Worm (Caenorhabditis elegans) whole organism, L4 larva: ENCODE measurements around the gene tmed-10.

ENCODE experiments used
- D1046.2 ChIP-seq: fragments of 200-800 bp; sonication (Bioruptor generic); IDR thresholded peaks from 2 replicates; pipeline ENCODE4 v1.3.6; 2022; ENCODE audit warnings: missing genetic modification characterization, missing compliant biosample characterization
- F26F4.8 ChIP-seq: fragments of 200-800 bp; sonication (Bioruptor generic); conservative IDR thresholded peaks from 2 replicates; pipeline ENCODE4 v1.3.6; 2022; ENCODE audit warnings: missing genetic modification characterization, missing compliant biosample characterization
- F37D6.2 ChIP-seq: sonication (generic microtip); optimal IDR thresholded peaks from 2 replicates; lab custom pipeline; 2016; ENCODE audit warnings: mild to moderate bottlenecking, missing genetic modification characterization, missing compliant biosample characterization
- F44E2.7 ChIP-seq: fragments of 200-800 bp; sonication (Bioruptor generic); IDR thresholded peaks from 2 replicates; pipeline ENCODE4 v2.1.2; 2022; ENCODE audit warnings: missing genetic modification characterization, missing compliant biosample characterization
- R02D3.7 ChIP-seq: fragments of 150-350 bp; sonication (generic microtip); optimal IDR thresholded peaks from 3 replicates; lab custom pipeline; 2014; ENCODE audit warnings: missing biosample characterization, missing genetic modification characterization
- T20F7.1 ChIP-seq: fragments of 200-800 bp; sonication (Bioruptor generic); optimal IDR thresholded peaks from 2 replicates; lab custom pipeline; 2018; ENCODE audit warnings: mild to moderate bottlenecking, missing genetic modification characterization, missing compliant biosample characterization
- Y105C5A.15 ChIP-seq: fragments of 200-800 bp; sonication (Bioruptor generic); IDR thresholded peaks from 2 replicates; pipeline ENCODE4 v1.3.6; 2022; ENCODE audit warnings: missing genetic modification characterization, missing compliant biosample characterization
- Y48G9A.11 ChIP-seq: fragments of 200-800 bp; sonication (Bioruptor generic); IDR thresholded peaks from 2 replicates; pipeline ENCODE4 v1.3.6; 2022; ENCODE audit warnings: missing genetic modification reagents, missing genetic modification characterization, missing compliant biosample characterization
- Y5F2A.4 ChIP-seq: fragments of 200-800 bp; sonication (Bioruptor generic); optimal IDR thresholded peaks from 2 replicates; lab custom pipeline; 2018; ENCODE audit warnings: mild to moderate bottlenecking, missing genetic modification characterization, missing compliant biosample characterization
- aly-2 ChIP-seq: sonication (generic microtip); optimal IDR thresholded peaks from 2 replicates; lab custom pipeline; 2018; ENCODE audit warnings: missing biosample characterization, missing genetic modification characterization
- ama-1 ChIP-seq: fragments of 150-350 bp; optimal IDR thresholded peaks from 2 replicates; lab custom pipeline; 2014; ENCODE audit warnings: inconsistent platforms, mixed read lengths
- arid-1 ChIP-seq: fragments of 200-800 bp; sonication (Bioruptor generic); conservative IDR thresholded peaks from 2 replicates; pipeline ENCODE4 v1.3.6; 2022; ENCODE audit warnings: missing genetic modification reagents, missing genetic modification characterization, missing compliant biosample characterization
- attf-4 ChIP-seq: sonication (generic microtip); optimal IDR thresholded peaks from 3 replicates; lab custom pipeline; 2017; ENCODE audit warnings: missing biosample characterization, missing genetic modification characterization
- ceh-28 ChIP-seq: fragments of 150-350 bp; optimal IDR thresholded peaks from 2 replicates; lab custom pipeline; 2014; ENCODE audit warnings: missing biosample characterization, missing genetic modification reagents, missing genetic modification characterization
- ceh-44 ChIP-seq: fragments of 200-800 bp; sonication (Bioruptor generic); IDR thresholded peaks from 2 replicates; pipeline ENCODE4 v1.3.6; 2022; ENCODE audit warnings: missing genetic modification reagents, missing genetic modification characterization, missing compliant biosample characterization
- ceh-62 ChIP-seq: sonication (generic microtip); optimal IDR thresholded peaks from 2 replicates; lab custom pipeline; 2017; ENCODE audit warnings: missing biosample characterization, missing genetic modification characterization
- daf-8 ChIP-seq: fragments of 200-800 bp; sonication (Bioruptor generic); IDR thresholded peaks from 2 replicates; pipeline ENCODE4 v1.3.6; 2022; ENCODE audit warnings: missing genetic modification characterization, missing compliant biosample characterization
- dmd-8 ChIP-seq: fragments of 200-800 bp; sonication (Bioruptor generic); IDR thresholded peaks from 2 replicates; pipeline ENCODE4 v1.3.6; 2022; ENCODE audit warnings: missing genetic modification characterization, missing compliant biosample characterization
- dpl-1 ChIP-seq: fragments of 150-350 bp; optimal IDR thresholded peaks from 2 replicates; lab custom pipeline; 2014; ENCODE audit warnings: missing biosample characterization, missing genetic modification reagents, missing genetic modification characterization
- duxl-1 ChIP-seq: sonication (generic microtip); optimal IDR thresholded peaks from 2 replicates; lab custom pipeline; 2016; ENCODE audit warnings: mild to moderate bottlenecking, missing genetic modification characterization, moderate library complexity, missing compliant biosample characterization; ENCODE audit not compliant: poor library complexity
- dve-1 ChIP-seq: sonication (generic microtip); optimal IDR thresholded peaks from 2 replicates; lab custom pipeline; 2017; ENCODE audit warnings: antibody characterized with exemption, mild to moderate bottlenecking, missing genetic modification characterization, missing compliant biosample characterization; ENCODE audit not compliant: insufficient read depth
- egl-27 ChIP-seq: sonication (generic microtip); optimal IDR thresholded peaks from 3 replicates; lab custom pipeline; 2017; ENCODE audit warnings: missing biosample characterization, missing genetic modification reagents, missing genetic modification characterization
- hlh-11 ChIP-seq: fragments of 200-800 bp; sonication (Bioruptor generic); optimal IDR thresholded peaks from 2 replicates; lab custom pipeline; 2018; ENCODE audit warnings: mild to moderate bottlenecking, missing genetic modification characterization, missing compliant biosample characterization
- hlh-30 ChIP-seq: sonication (generic microtip); optimal IDR thresholded peaks from 2 replicates; lab custom pipeline; 2017; ENCODE audit warnings: antibody characterized with exemption, mild to moderate bottlenecking, missing genetic modification characterization, missing compliant biosample characterization; ENCODE audit not compliant: insufficient read depth
- jun-1 ChIP-seq: fragments of 150-350 bp; optimal IDR thresholded peaks from 2 replicates; lab custom pipeline; 2014; ENCODE audit warnings: missing biosample characterization, missing genetic modification reagents, missing genetic modification characterization
- lim-7 ChIP-seq: fragments of 200-800 bp; sonication (Bioruptor generic); IDR thresholded peaks from 2 replicates; pipeline ENCODE4 v1.3.6; 2022; ENCODE audit warnings: missing genetic modification characterization, missing compliant biosample characterization
- mdl-1 ChIP-seq, 2 experiments: fragments of 150-350 bp in 1 of 2; sonication (generic microtip) in 1 of 2; optimal IDR thresholded peaks; 2 replicates each; lab custom pipeline; 2014 to 2017; ENCODE audit warnings: missing biosample characterization in 2 of 2, missing genetic modification characterization in 2 of 2
- mep-1 ChIP-seq: fragments of 150-350 bp; sonication (generic microtip); optimal IDR thresholded peaks from 3 replicates; lab custom pipeline; 2014; ENCODE audit warnings: missing biosample characterization, missing genetic modification characterization
- mes-2 ChIP-seq: sonication (generic microtip); optimal IDR thresholded peaks from 2 replicates; lab custom pipeline; 2016; ENCODE audit warnings: missing genotype, mild to moderate bottlenecking, missing genetic modification characterization, missing compliant biosample characterization; ENCODE audit not compliant: poor library complexity, severe bottlenecking
- mxl-3 ChIP-seq: fragments of 200-800 bp; sonication (Bioruptor generic); optimal IDR thresholded peaks from 2 replicates; lab custom pipeline; 2018; ENCODE audit warnings: mild to moderate bottlenecking, missing genetic modification characterization, missing compliant biosample characterization
- nhr-111 ChIP-seq: fragments of 200-800 bp; sonication (Bioruptor generic); optimal IDR thresholded peaks from 2 replicates; lab custom pipeline; 2018; ENCODE audit warnings: mild to moderate bottlenecking, missing genetic modification characterization, missing compliant biosample characterization
- nhr-25 ChIP-seq: sonication (generic microtip); optimal IDR thresholded peaks from 2 replicates; lab custom pipeline; 2017; ENCODE audit warnings: missing genetic modification characterization, mild to moderate bottlenecking, missing compliant biosample characterization, antibody characterized with exemption, moderate library complexity, borderline replicate concordance; ENCODE audit not compliant: insufficient read depth
- nhr-28 ChIP-seq: fragments of 150-350 bp; optimal IDR thresholded peaks from 2 replicates; lab custom pipeline; 2014; ENCODE audit warnings: missing biosample characterization, missing genetic modification characterization
- nhr-42 ChIP-seq: fragments of 200-800 bp; sonication (Bioruptor generic); IDR thresholded peaks from 2 replicates; pipeline ENCODE4 v1.3.6; 2022; ENCODE audit warnings: missing genetic modification characterization, missing compliant biosample characterization
- nhr-6 ChIP-seq: fragments of 150-350 bp; optimal IDR thresholded peaks from 2 replicates; lab custom pipeline; 2014; ENCODE audit warnings: missing biosample characterization, missing genetic modification characterization
- pqm-1 ChIP-seq: sonication (generic microtip); optimal IDR thresholded peaks from 2 replicates; lab custom pipeline; 2017; ENCODE audit warnings: missing biosample characterization, missing genetic modification characterization
- rbr-2 ChIP-seq: sonication (generic microtip); optimal IDR thresholded peaks from 2 replicates; lab custom pipeline; 2016; ENCODE audit warnings: missing genotype, missing genetic modification characterization, missing compliant biosample characterization
- sdz-12 ChIP-seq: fragments of 200-800 bp; sonication (Bioruptor generic); optimal IDR thresholded peaks from 2 replicates; lab custom pipeline; 2018; ENCODE audit warnings: mild to moderate bottlenecking, missing genetic modification characterization, missing compliant biosample characterization
- set-16 ChIP-seq: fragments of 200-800 bp; sonication (Bioruptor generic); IDR thresholded peaks from 2 replicates; pipeline ENCODE4 v1.3.6; 2022; ENCODE audit warnings: missing genetic modification reagents, missing genetic modification characterization, missing compliant biosample characterization
- snpc-1.2 ChIP-seq: fragments of 200-800 bp; sonication (Bioruptor generic); IDR thresholded peaks from 2 replicates; pipeline ENCODE4 v1.3.6; 2022; ENCODE audit warnings: missing genetic modification reagents, missing genetic modification characterization, missing compliant biosample characterization
- spr-1 ChIP-seq: sonication (generic microtip); optimal IDR thresholded peaks from 2 replicates; lab custom pipeline; 2016; ENCODE audit warnings: mild to moderate bottlenecking, missing genetic modification characterization, missing compliant biosample characterization
- spr-3 ChIP-seq: fragments of 200-800 bp; sonication (Bioruptor generic); optimal IDR thresholded peaks from 2 replicates; lab custom pipeline; 2018; ENCODE audit warnings: mild to moderate bottlenecking, missing genetic modification characterization, missing compliant biosample characterization
- tag-97 ChIP-seq: fragments of 200-800 bp; sonication (Bioruptor generic); IDR thresholded peaks from 2 replicates; pipeline ENCODE4 v1.3.6; 2022; ENCODE audit warnings: missing genetic modification characterization, missing compliant biosample characterization
- tra-1 ChIP-seq: fragments of 200-800 bp; sonication (Bioruptor generic); IDR thresholded peaks from 2 replicates; pipeline ENCODE4 v1.3.6; 2022; ENCODE audit warnings: missing genetic modification reagents, missing genetic modification characterization, missing compliant biosample characterization
- unc-39 ChIP-seq: sonication (generic microtip); optimal IDR thresholded peaks from 2 replicates; lab custom pipeline; 2017; ENCODE audit warnings: missing biosample characterization, missing genetic modification characterization
- vab-7 ChIP-seq: fragments of 200-800 bp; sonication (Bioruptor generic); IDR thresholded peaks from 2 replicates; pipeline ENCODE4 v1.3.6; 2022; ENCODE audit warnings: missing genetic modification reagents, missing genetic modification characterization, missing compliant biosample characterization
- zip-11 ChIP-seq: fragments of 200-800 bp; sonication (Bioruptor generic); IDR thresholded peaks from 2 replicates; pipeline ENCODE4 v1.3.6; 2022; ENCODE audit warnings: missing genetic modification characterization, missing compliant biosample characterization
- zip-2 ChIP-seq: fragments of 150-350 bp; optimal IDR thresholded peaks from 2 replicates; lab custom pipeline; 2014; ENCODE audit warnings: missing biosample characterization, missing genetic modification characterization
- ztf-7 ChIP-seq: fragments of 150-350 bp; optimal IDR thresholded peaks from 2 replicates; lab custom pipeline; 2014; ENCODE audit warnings: missing biosample characterization, missing genetic modification characterization

Gene tmed-10

ce11 chrV:11314025-11314880, 12.5 kb downstream of the tmed-10 start (continued):
- peak; percentile 71 for TF ChIP-seq T20F7.1 (GFP tag; lab: Kevin White, UChicago)
- no peak for TF ChIP-seq ceh-62 (tag; lab: Kevin White, UChicago)
- TF ChIP-seq dmd-8 = peak; percentile 100
- peak; percentile 97 for TF ChIP-seq hlh-11
- peak; percentile 93 for TF ChIP-seq mes-2
- peak; percentile 60 for TF ChIP-seq pqm-1 (tag; lab: Kevin White, UChicago)
- TF ChIP-seq Y105C5A.15 (GFP tag; lab: Robert Waterston, UW) = peak; percentile 100
- peak; percentile 98 for TF ChIP-seq vab-7 (GFP tag; lab: Robert Waterston, UW)
- no peak for TF ChIP-seq unc-39 (tag; lab: Kevin White, UChicago)
- peak; percentile 86 for TF ChIP-seq jun-1 (tag; lab: Kevin White, UChicago)
- TF ChIP-seq dve-1 (tag; lab: Kevin White, UChicago) = peak; percentile 93
- peak; percentile 11 for TF ChIP-seq ama-1 (lab: Kevin White, UChicago)
- peak; percentile 94 for TF ChIP-seq Y48G9A.11 (GFP tag; lab: Robert Waterston, UW)
- no peak for TF ChIP-seq aly-2 (tag; lab: Kevin White, UChicago)
- peak; percentile 98 for TF ChIP-seq ceh-44 (GFP tag; lab: Robert Waterston, UW)
- TF ChIP-seq Y5F2A.4 = peak; percentile 97
- TF ChIP-seq zip-11 (GFP tag; lab: Robert Waterston, UW) = peak; percentile 93
- peak; percentile 95 for TF ChIP-seq mxl-3 (GFP tag; lab: Kevin White, UChicago)
- TF ChIP-seq dpl-1 (GFP tag; lab: Kevin White, UChicago) = peak; percentile 56
- peak; percentile 98 for TF ChIP-seq nhr-111 (GFP tag; lab: Kevin White, UChicago)
- TF ChIP-seq F26F4.8 (GFP tag; lab: Robert Waterston, UW) = peak; percentile 100
- no peak for TF ChIP-seq zip-2
- peak; percentile 79 for TF ChIP-seq nhr-25
- peak; percentile 99 for TF ChIP-seq F44E2.7
- TF ChIP-seq set-16 (GFP tag; lab: Robert Waterston, UW) = no peak
- peak; percentile 97 for TF ChIP-seq D1046.2
- TF ChIP-seq mdl-1 (tag; optimal IDR thresholded peaks at IDR 0.05; lab: Kevin White, UChicago) = peak in 1 of 2 experiments; percentile 49
- TF ChIP-seq snpc-1.2 (GFP tag; lab: Robert Waterston, UW) = peak; percentile 96
- TF ChIP-seq tag-97 = 0 out of 2 replicates have a peak, but pooled peaks have one; percentile 85
- TF ChIP-seq F37D6.2 = peak; percentile 68
- peak; percentile 95 for TF ChIP-seq nhr-42 (GFP tag; lab: Robert Waterston, UW)
- peak; percentile 77 for TF ChIP-seq attf-4 (tag; lab: Kevin White, UChicago)
- peak; percentile 45 for TF ChIP-seq R02D3.7 (tag; lab: Kevin White, UChicago)
- peak; percentile 88 for TF ChIP-seq spr-1 (tag; lab: Kevin White, UChicago)
- TF ChIP-seq hlh-30 (tag; lab: Kevin White, UChicago) = peak; percentile 98
- peak; percentile 87 for TF ChIP-seq ztf-7 (tag; lab: Kevin White, UChicago)
- peak; percentile 90 for TF ChIP-seq rbr-2
- peak; percentile 100 for TF ChIP-seq lim-7
- TF ChIP-seq tra-1 (GFP tag; lab: Robert Waterston, UW) = peak; percentile 99
- TF ChIP-seq daf-8 (GFP tag; lab: Robert Waterston, UW) = 0 out of 2 replicates have a peak, but pooled peaks have one; percentile 59
- peak; percentile 91 for TF ChIP-seq duxl-1 (tag; lab: Kevin White, UChicago)
- TF ChIP-seq nhr-28 = peak; percentile 78
- no peak for TF ChIP-seq ceh-28 (tag; lab: Kevin White, UChicago)
- peak; percentile 84 for TF ChIP-seq nhr-6 (tag; lab: Kevin White, UChicago)
- peak; percentile 95 for TF ChIP-seq spr-3
- peak; percentile 98 for TF ChIP-seq arid-1 (GFP tag; lab: Robert Waterston, UW)
- TF ChIP-seq mep-1 (tag; lab: Kevin White, UChicago) = peak; percentile 92
- TF ChIP-seq sdz-12 (GFP tag; lab: Kevin White, UChicago) = peak; percentile 99
- no peak for TF ChIP-seq egl-27 (tag; lab: Kevin White, UChicago)
